Fruit fly (Drosophila melanogaster) whole organism, wandering third instar larva: ENCODE results near the gene Prim2.

ENCODE experiments used
- Abd-B ChIP-seq: fragments of >200 bp; optimal IDR thresholded peaks from 2 replicates; lab custom pipeline; 2017; ENCODE audit warnings: missing biosample characterization, missing genetic modification characterization
- CG32264 ChIP-seq: fragments of 200-800 bp; sonication (Bioruptor generic); optimal IDR thresholded peaks from 2 replicates; lab custom pipeline; 2016; ENCODE audit warnings: missing biosample characterization, missing genetic modification characterization
- CG9705 ChIP-seq: fragments of 200-800 bp; sonication (Bioruptor generic); optimal IDR thresholded peaks from 2 replicates; lab custom pipeline; 2018; ENCODE audit warnings: missing biosample characterization, mild to moderate bottlenecking, missing genetic modification characterization
- CrebA ChIP-seq: fragments of 200-800 bp; sonication (Bioruptor generic); optimal IDR thresholded peaks from 2 replicates; lab custom pipeline; 2016; ENCODE audit warnings: missing biosample characterization, mild to moderate bottlenecking, missing genetic modification characterization, borderline replicate concordance
- Dfd ChIP-seq: fragments of >200 bp; optimal IDR thresholded peaks from 2 replicates; lab custom pipeline; 2017; ENCODE audit warnings: missing biosample characterization, missing genetic modification characterization
- Dif ChIP-seq: fragments of 200-275, 200-300 bp; sonication (Bioruptor generic); optimal IDR thresholded peaks from 2 replicates; lab custom pipeline; 2018; ENCODE audit warnings: missing biosample characterization, missing genetic modification characterization; ENCODE audit not compliant: partially characterized antibody
- GATAd ChIP-seq: sonication (Bioruptor generic); optimal IDR thresholded peaks from 2 replicates; lab custom pipeline; 2016; ENCODE audit warnings: missing biosample characterization, missing genetic modification characterization
- HLH106 ChIP-seq: fragments of 200-800 bp; optimal IDR thresholded peaks from 3 replicates; lab custom pipeline; 2019; ENCODE audit warnings: missing biosample characterization, mild to moderate bottlenecking, missing genetic modification characterization, moderate library complexity
- Hnf4 ChIP-seq: fragments of 200-800 bp; sonication (Bioruptor generic); optimal IDR thresholded peaks from 2 replicates; lab custom pipeline; 2016; ENCODE audit warnings: missing biosample characterization, mild to moderate bottlenecking, missing genetic modification characterization
- Hr78 ChIP-seq: fragments of >200 bp; optimal IDR thresholded peaks from 2 replicates; lab custom pipeline; 2017; ENCODE audit warnings: missing biosample characterization, missing genetic modification characterization
- Hr83 ChIP-seq: fragments of 200-300 bp; sonication (Bioruptor generic); optimal IDR thresholded peaks from 2 replicates; lab custom pipeline; 2016; ENCODE audit warnings: missing biosample characterization, mild to moderate bottlenecking, missing genetic modification characterization, moderate library complexity; ENCODE audit not compliant: poor library complexity, severe bottlenecking
- Jra ChIP-seq: sonication (Bioruptor generic); optimal IDR thresholded peaks from 2 replicates; lab custom pipeline; 2016; ENCODE audit warnings: missing biosample characterization, missing genetic modification characterization
- Mio ChIP-seq: sonication (Bioruptor generic); optimal IDR thresholded peaks from 2 replicates; lab custom pipeline; 2016; ENCODE audit warnings: missing biosample characterization, missing genetic modification characterization
- Myc ChIP-seq: fragments of >200 bp; optimal IDR thresholded peaks from 2 replicates; lab custom pipeline; 2017
- N ChIP-seq: fragments of >200 bp; optimal IDR thresholded peaks from 2 replicates; lab custom pipeline; 2018; ENCODE audit warnings: missing biosample characterization, missing external identifiers, missing genetic modification characterization
- OdsH ChIP-seq: fragments of 200-800 bp; sonication (Bioruptor generic); optimal IDR thresholded peaks from 2 replicates; lab custom pipeline; 2016; ENCODE audit warnings: missing biosample characterization, mild to moderate bottlenecking, missing genetic modification characterization
- Rel ChIP-seq, 2 experiments: fragments of 200-800 bp; sonication (Bioruptor generic) in 1 of 2; optimal IDR thresholded peaks; 2 replicates in 1 of 2; 3 replicates in 1 of 2; lab custom pipeline; 2016 to 2019; ENCODE audit warnings: mild to moderate bottlenecking in 2 of 2, missing biosample characterization in 2 of 2, missing genetic modification characterization in 2 of 2, moderate library complexity in 1 of 2
- Sp1 ChIP-seq: fragments of 200-800 bp; sonication (Bioruptor generic); optimal IDR thresholded peaks from 3 replicates; lab custom pipeline; 2019; ENCODE audit warnings: missing biosample characterization, mild to moderate bottlenecking, missing genetic modification characterization, moderate library complexity
- Vsx2 ChIP-seq: fragments of 200-300, 225-300 bp; sonication (Bioruptor generic); optimal IDR thresholded peaks from 2 replicates; lab custom pipeline; 2018; ENCODE audit warnings: missing biosample characterization, missing genetic modification characterization; ENCODE audit not compliant: partially characterized antibody
- br ChIP-seq: fragments of 200-800 bp; sonication (Bioruptor generic); optimal IDR thresholded peaks from 2 replicates; lab custom pipeline; 2016; ENCODE audit warnings: missing biosample characterization, missing genetic modification characterization
- brk ChIP-seq: fragments of 200-800 bp; sonication (Bioruptor generic); optimal IDR thresholded peaks from 2 replicates; lab custom pipeline; 2016; ENCODE audit warnings: missing biosample characterization, mild to moderate bottlenecking, missing genetic modification characterization
- dl ChIP-seq, 2 experiments: fragments of 175-275, 200-275 bp in 1 of 2; fragments of 200-275 bp in 1 of 2; sonication (Bioruptor generic); optimal IDR thresholded peaks; lab custom pipeline; 2018; ENCODE audit warnings: mild to moderate bottlenecking in 2 of 2, missing biosample characterization in 2 of 2, missing genetic modification characterization in 2 of 2, moderate library complexity in 2 of 2; ENCODE audit not compliant: partially characterized antibody in 2 of 2, insufficient read depth in 1 of 2
- dmrt93B ChIP-seq: fragments of 200-800 bp; sonication (Bioruptor generic); optimal IDR thresholded peaks from 2 replicates; lab custom pipeline; 2018; ENCODE audit warnings: missing biosample characterization, mild to moderate bottlenecking, missing genetic modification characterization
- dsf ChIP-seq: sonication (Bioruptor generic); optimal IDR thresholded peaks from 2 replicates; lab custom pipeline; 2016; ENCODE audit warnings: missing biosample characterization, missing genetic modification characterization, borderline replicate concordance
- ey ChIP-seq: fragments of 200-800 bp; sonication (Bioruptor generic); optimal IDR thresholded peaks from 2 replicates; lab custom pipeline; 2016; ENCODE audit warnings: missing biosample characterization, missing genetic modification characterization
- foxo ChIP-seq, 2 experiments: fragments of 200-800 bp; sonication (Bioruptor generic); optimal IDR thresholded peaks; 2 replicates in 1 of 2; 3 replicates in 1 of 2; lab custom pipeline; 2016 to 2017; ENCODE audit warnings: missing biosample characterization in 2 of 2, missing genetic modification characterization in 2 of 2
- fru ChIP-seq: fragments of 200-800 bp; sonication (Bioruptor generic); optimal IDR thresholded peaks from 3 replicates; lab custom pipeline; 2016; ENCODE audit warnings: missing biosample characterization, mild to moderate bottlenecking, missing genetic modification characterization
- h ChIP-seq: fragments of 200-800 bp; sonication (Bioruptor generic); optimal IDR thresholded peaks from 3 replicates; lab custom pipeline; 2016; ENCODE audit warnings: missing biosample characterization, mild to moderate bottlenecking, missing genetic modification characterization
- jim ChIP-seq: fragments of 175-275, 200-325 bp; sonication (Bioruptor generic); optimal IDR thresholded peaks from 2 replicates; lab custom pipeline; 2016; ENCODE audit warnings: missing biosample characterization, mild to moderate bottlenecking, missing genetic modification characterization
- pan ChIP-seq: fragments of >200 bp; optimal IDR thresholded peaks from 2 replicates; lab custom pipeline; 2017
- psq ChIP-seq: fragments of 200-800 bp; sonication (Bioruptor generic); optimal IDR thresholded peaks from 3 replicates; lab custom pipeline; 2017; ENCODE audit warnings: missing biosample characterization, mild to moderate bottlenecking, missing genetic modification characterization, moderate library complexity
- rgr ChIP-seq: fragments of 200-800 bp; sonication (Bioruptor generic); optimal IDR thresholded peaks from 3 replicates; lab custom pipeline; 2016; ENCODE audit warnings: missing biosample characterization, mild to moderate bottlenecking, missing genetic modification characterization
- sv ChIP-seq: fragments of 200-800 bp; sonication (Bioruptor generic); optimal IDR thresholded peaks from 3 replicates; lab custom pipeline; 2016; ENCODE audit warnings: missing biosample characterization, missing genetic modification characterization
- tai ChIP-seq: sonication (Bioruptor generic); optimal IDR thresholded peaks from 2 replicates; lab custom pipeline; 2016; ENCODE audit warnings: missing biosample characterization, missing genetic modification characterization
- usp ChIP-seq: fragments of >200 bp; optimal IDR thresholded peaks from 2 replicates; lab custom pipeline; 2017; ENCODE audit warnings: missing biosample characterization, missing genetic modification characterization
- woc ChIP-seq: sonication (Bioruptor generic); optimal IDR thresholded peaks from 2 replicates; lab custom pipeline; 2016; ENCODE audit warnings: missing biosample characterization, mild to moderate bottlenecking, missing genetic modification characterization

The Prim2 gene

DNA sequence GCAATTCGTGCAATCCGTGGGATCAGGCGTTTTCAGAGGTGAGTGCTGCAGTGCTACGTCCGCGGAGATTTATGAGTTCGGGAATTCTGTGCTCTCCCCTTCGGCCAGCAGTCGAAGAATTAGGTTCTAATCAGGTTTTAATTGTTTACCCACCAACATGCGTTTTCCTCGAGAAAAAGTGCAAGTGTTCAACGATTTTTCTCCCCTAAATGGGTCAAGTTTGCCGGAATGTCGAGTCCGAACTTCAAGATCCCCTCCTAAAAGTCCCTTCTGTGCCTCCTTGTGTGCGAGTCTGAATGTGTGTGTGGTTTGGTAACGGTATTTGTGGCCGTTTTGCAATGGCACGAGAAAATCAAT, 15.2 kb upstream of the Prim2 start:
- TF ChIP-seq GATAd (no peak), dsf (no peak), Mio (no peak), br (GFP tag; lab: Kevin White, UChicago) (no peak), usp (GFP tag; lab: Kevin White, UChicago) (no peak), dl (GFP tag; optimal IDR thresholded peaks at IDR 0.05; lab: Kevin White, UChicago; ENCODE audit: insufficient read depth in 1 of 2, partially characterized antibody in 2 of 2) (no peak), Hnf4 (GFP tag; lab: Kevin White, UChicago) (no peak), dmrt93B (GFP tag; lab: Kevin White, UChicago) (no peak), fru (GFP tag; lab: Kevin White, UChicago) (no peak), CrebA (GFP tag; lab: Kevin White, UChicago) (no peak)

DNA sequence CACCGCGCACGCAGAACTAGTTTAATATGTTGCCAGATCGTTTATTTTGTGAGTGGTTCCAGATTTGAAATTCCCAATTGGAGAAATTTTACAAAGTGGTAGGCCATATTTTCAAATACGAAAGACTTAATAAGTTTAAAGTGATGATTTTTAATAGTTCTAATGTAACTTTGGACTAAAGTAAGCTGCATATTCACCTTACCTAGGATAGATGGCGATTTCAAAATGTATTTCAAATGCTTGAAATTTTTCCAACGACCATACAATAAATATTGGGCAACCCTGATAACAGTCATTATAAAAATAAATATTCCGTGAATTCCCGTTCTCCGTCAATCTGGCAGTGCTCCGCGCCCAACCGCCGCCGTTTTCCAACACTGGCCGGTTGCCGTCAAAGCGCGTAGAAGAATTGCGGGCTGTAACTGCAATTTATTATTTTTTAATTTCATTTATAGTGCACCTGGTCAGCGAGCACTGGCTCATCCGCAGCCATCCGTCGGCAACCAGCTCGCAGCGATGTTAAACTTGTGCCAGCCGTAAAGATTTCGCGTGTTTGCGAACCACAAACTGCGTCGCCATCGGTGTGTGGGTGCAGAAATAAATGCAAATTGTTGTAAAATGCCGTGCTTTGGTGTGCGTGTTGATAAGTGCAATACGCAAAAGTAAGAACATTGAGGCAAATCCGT, 14.6 kb upstream of the Prim2 start, which contains the start of the genes Ide and RhoBTB:
Ide (minus strand) TSS at position 19 of the 686 bp plus-strand sequence.
RhoBTB (plus strand) TSS at position 365 of the 686 bp plus-strand sequence.
- TF ChIP-seq OdsH (GFP tag; lab: Kevin White, UChicago) (peak; percentile 58), Hr78 (no peak), Myc (lab: Kevin White, UChicago) (no peak), Hnf4 (GFP tag; lab: Kevin White, UChicago) (peak; percentile 66), HLH106 (tag; lab: Kevin White, UChicago) (peak; percentile 91), Vsx2 (no peak), Rel (GFP tag; optimal IDR thresholded peaks at IDR 0.05; lab: Kevin White, UChicago) (no peak), Rel (tag; optimal IDR thresholded peaks at IDR 0.05; lab: Kevin White, UChicago) (peak; percentile 98), CG32264 (GFP tag; lab: Kevin White, UChicago) (peak; percentile 25), psq (GFP tag; lab: Kevin White, UChicago) (peak; percentile 69), Abd-B (GFP tag; lab: Kevin White, UChicago) (no peak), Dif (GFP tag; lab: Kevin White, UChicago) (no peak), Sp1 (GFP tag; lab: Kevin White, UChicago) (peak; percentile 77), pan (lab: Kevin White, UChicago) (no peak), br (GFP tag; lab: Kevin White, UChicago) (peak; percentile 81), GATAd (peak; percentile 33), woc (peak; percentile 83), ey (GFP tag; lab: Kevin White, UChicago) (peak; percentile 86), rgr (GFP tag; lab: Kevin White, UChicago) (peak; percentile 83), N (GFP tag; lab: Kevin White, UChicago) (no peak), Dfd (GFP tag; lab: Kevin White, UChicago) (no peak), CG9705 (GFP tag; lab: Kevin White, UChicago) (peak; percentile 86), dmrt93B (GFP tag; lab: Kevin White, UChicago) (peak; percentile 66), fru (GFP tag; lab: Kevin White, UChicago) (peak; percentile 84), h (peak; percentile 83), usp (GFP tag; lab: Kevin White, UChicago) (no peak), sv (GFP tag; lab: Kevin White, UChicago) (peak; percentile 86), dsf (no peak), foxo (GFP tag; optimal IDR thresholded peaks at IDR 0.05; lab: Kevin White, UChicago) (peak; percentile 26 to 89), Hr83 (peak; percentile 37)

DNA sequence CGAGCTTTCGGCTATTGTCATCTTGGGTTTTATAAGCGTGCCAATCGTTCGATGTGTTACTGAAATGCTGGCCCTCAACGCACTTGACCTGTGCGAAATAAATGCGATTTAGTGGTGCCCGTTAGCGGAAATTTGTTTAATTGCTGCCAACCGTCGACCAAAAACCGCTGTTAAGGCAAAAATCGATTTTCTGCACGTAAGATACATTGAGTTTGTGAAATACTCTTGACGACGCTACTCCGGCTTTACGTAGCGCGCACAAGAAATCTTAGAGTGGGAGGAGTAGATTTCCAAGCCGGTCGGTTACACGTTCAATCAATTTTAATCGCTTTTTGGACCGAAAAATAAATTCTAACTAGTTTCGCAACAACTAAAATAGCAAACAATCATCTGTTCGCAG, 14.1 kb upstream of the Prim2 start:
- TF ChIP-seq pan (lab: Kevin White, UChicago) (no peak), Rel (GFP tag; optimal IDR thresholded peaks at IDR 0.05; lab: Kevin White, UChicago) (no peak), Rel (tag; optimal IDR thresholded peaks at IDR 0.05; lab: Kevin White, UChicago) (no peak), Jra (GFP tag; lab: Kevin White, UChicago) (no peak), Myc (lab: Kevin White, UChicago) (no peak), CG32264 (GFP tag; lab: Kevin White, UChicago) (no peak), Sp1 (GFP tag; lab: Kevin White, UChicago) (no peak), HLH106 (tag; lab: Kevin White, UChicago) (no peak), brk (GFP tag; lab: Kevin White, UChicago) (no peak), br (GFP tag; lab: Kevin White, UChicago) (no peak), sv (GFP tag; lab: Kevin White, UChicago) (no peak), tai (GFP tag; lab: Kevin White, UChicago) (no peak), woc (no peak), jim (GFP tag; lab: Kevin White, UChicago) (no peak)
